Worm (Caenorhabditis elegans): ENCODE data around the gene F17C8.7.

Gene F17C8.7

ce11 chrIII:4723922-4724321, 11.6 kb upstream of the F17C8.7 start:
- TF ChIP-seq aha-1 (tag) (peak; percentile 50), duxl-1 (tag; optimal IDR thresholded peaks at IDR 0.05; ENCODE audit: poor library complexity) (no peak), Y75B8A.6 (GFP tag; IDR thresholded peaks at IDR 0.05) (no peak), rbr-2 (tag; optimal IDR thresholded peaks at IDR 0.05) (peak; percentile 21), nhr-11 (tag; optimal IDR thresholded peaks at IDR 0.05) (peak; percentile 4), mep-1 (tag; optimal IDR thresholded peaks at IDR 0.05) (peak; percentile 42), set-16 (GFP tag; IDR thresholded peaks at IDR 0.05) (no peak), unc-39 (tag; optimal IDR thresholded peaks at IDR 0.05) (no peak), ceh-20 (GFP tag; IDR thresholded peaks at IDR 0.05) (peak; percentile 52; the same call in 1 of the 2 replicates), ceh-28 (tag; optimal IDR thresholded peaks at IDR 0.05) (no peak), ctbp-1 (GFP tag; IDR thresholded peaks at IDR 0.05) (peak; percentile 67; the same call in 1 of the 2 replicates), ces-1 (GFP tag; optimal IDR thresholded peaks at IDR 0.05) (no peak), lsy-2 (tag; optimal IDR thresholded peaks at IDR 0.05) (peak in 1 of 2 experiments; percentile 34), hmg-1.1 (GFP tag; IDR thresholded peaks at IDR 0.05) (0 out of 2 replicates have a peak, but pooled peaks have one; percentile 16), fkh-10 (GFP tag; optimal IDR thresholded peaks at IDR 0.05) (peak; percentile 45), unc-62 (GFP tag; optimal IDR thresholded peaks at IDR 0.05 in 1 of 2) (peak in 1 of 2 experiments; percentile 70), unc-62 (tag; optimal IDR thresholded peaks at IDR 0.05) (no peak), lin-1 (GFP tag; IDR thresholded peaks at IDR 0.05) (no peak)

- TF ChIP-seq hlh-11 (tag; optimal IDR thresholded peaks at IDR 0.05) = peak; percentile 69
- no peak for TF ChIP-seq nhr-41 (GFP tag; IDR thresholded peaks at IDR 0.05)
- peak in 1 of 2 experiments; percentile 29 for TF ChIP-seq lsy-2 (tag; optimal IDR thresholded peaks at IDR 0.05)
- no peak for TF ChIP-seq vab-7 (GFP tag; IDR thresholded peaks at IDR 0.05)
- peak; percentile 45 for TF ChIP-seq nhr-11 (tag; optimal IDR thresholded peaks at IDR 0.05)
- TF ChIP-seq daf-16 (GFP tag; optimal IDR thresholded peaks at IDR 0.05) = peak in 1 of 2 experiments; percentile 87
- no peak for TF ChIP-seq daf-16 (tag; optimal IDR thresholded peaks at IDR 0.05)
- 0 out of 2 replicates have a peak, but pooled peaks have one; percentile 63 for TF ChIP-seq tra-1 (GFP tag; IDR thresholded peaks at IDR 0.05)
- TF ChIP-seq unc-62 (GFP tag; optimal IDR thresholded peaks at IDR 0.05 in 1 of 2) = peak in 1 of 2 experiments; percentile 93
- TF ChIP-seq unc-62 (tag; optimal IDR thresholded peaks at IDR 0.05) = no peak
Observed at ce11 chrIII:4731295-4731988, 4.1 kb upstream of the F17C8.7 start, which contains the start of gene F17C8.3. Gene F17C8.3 (plus strand): TSS chrIII:4731938.

ce11 chrIII:4734056-4734455, 1.5 kb upstream of the F17C8.7 start, which contains the start of gene F17C8.9:
Gene F17C8.9 (plus strand): TSS chrIII:4734356.
- TF ChIP-seq zip-2 (tag; optimal IDR thresholded peaks at IDR 0.05) (no peak), lir-3 (tag; optimal IDR thresholded peaks at IDR 0.05) (no peak), nhr-48 (tag; optimal IDR thresholded peaks at IDR 0.05) (no peak), ceh-44 (GFP tag; IDR thresholded peaks at IDR 0.05) (no peak), aha-1 (tag) (no peak), mep-1 (tag; optimal IDR thresholded peaks at IDR 0.05) (no peak), snpc-4 (tag; optimal IDR thresholded peaks at IDR 0.05) (no peak), ceh-62 (tag; optimal IDR thresholded peaks at IDR 0.05) (no peak), egl-43 (GFP tag; IDR thresholded peaks at IDR 0.05) (no peak), sdz-12 (GFP tag; optimal IDR thresholded peaks at IDR 0.05) (no peak), daf-19 (GFP tag; conservative IDR thresholded peaks at IDR 0.05) (no peak), nhr-25 (tag; optimal IDR thresholded peaks at IDR 0.05; ENCODE audit: borderline replicate concordance, insufficient read depth) (no peak), F37D6.2 (tag; optimal IDR thresholded peaks at IDR 0.05) (no peak)

ce11 chrIII:4739975-4740374, 4.4 kb downstream of the F17C8.7 start, which contains the start of gene ras-2:
Gene ras-2 (minus strand): TSS chrIII:4740075.
- no peak for TF ChIP-seq F10B5.3 (tag; optimal IDR thresholded peaks at IDR 0.05)
- TF ChIP-seq attf-4 (tag; optimal IDR thresholded peaks at IDR 0.05) = no peak
- no peak for TF ChIP-seq daf-8 (GFP tag; IDR thresholded peaks at IDR 0.05)
- no peak for TF ChIP-seq lsy-2 (tag; optimal IDR thresholded peaks at IDR 0.05)
- TF ChIP-seq ceh-82 (tag; optimal IDR thresholded peaks at IDR 0.05) = no peak
- TF ChIP-seq nhr-42 (GFP tag; IDR thresholded peaks at IDR 0.05) = no peak
- TF ChIP-seq hif-1 (tag; optimal IDR thresholded peaks at IDR 0.05) = no peak
- TF ChIP-seq lin-15B (tag; optimal IDR thresholded peaks at IDR 0.05) = no peak
- no peak for TF ChIP-seq lir-3 (tag; optimal IDR thresholded peaks at IDR 0.05)
- TF ChIP-seq tag-97 (GFP tag; IDR thresholded peaks at IDR 0.05) = no peak
- no peak for TF ChIP-seq R02D3.7 (tag; optimal IDR thresholded peaks at IDR 0.05)
- TF ChIP-seq Y48G9A.11 (GFP tag; IDR thresholded peaks at IDR 0.05) = no peak
- no peak for TF ChIP-seq D1046.2 (GFP tag; IDR thresholded peaks at IDR 0.05)
- TF ChIP-seq dve-1 (tag; optimal IDR thresholded peaks at IDR 0.05; ENCODE audit: insufficient read depth) = no peak
- no peak for TF ChIP-seq nhr-41 (GFP tag; IDR thresholded peaks at IDR 0.05)
